Fruit fly (Drosophila melanogaster): Measurements from ENCODE around the gene CG46281.

The CG46281 gene

DNA sequence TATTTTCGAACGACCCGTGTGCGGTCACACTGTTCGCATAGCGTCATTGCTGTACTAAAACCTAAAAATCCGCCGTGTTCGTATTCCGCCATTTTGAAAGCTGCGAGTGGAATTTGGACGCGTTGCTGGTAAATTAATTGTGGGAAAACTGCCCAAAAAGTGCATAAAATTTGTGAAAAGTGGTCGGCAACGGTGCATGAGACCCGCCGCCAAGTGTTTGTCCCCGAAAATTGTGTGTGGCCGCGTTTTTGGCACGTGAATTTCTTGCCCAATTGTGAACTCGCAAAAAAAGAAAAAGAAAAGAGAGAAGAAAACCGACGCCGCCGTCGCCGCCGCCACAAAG lies 18.5 kb downstream of the CG46281 start, which contains the start of gene CtBP:
Gene CtBP (plus strand): TSS at position 29 of the 343 bp plus-strand sequence.
- TF ChIP-seq usp (GFP tag; optimal IDR thresholded peaks at IDR 0.05) (no peak), psq (optimal IDR thresholded peaks at IDR 0.05) (no peak), pan (optimal IDR thresholded peaks at IDR 0.05) (no peak), Dll (optimal IDR thresholded peaks at IDR 0.05) (no peak), EcR (GFP tag; optimal IDR thresholded peaks at IDR 0.05) (no peak), CG8478 (optimal IDR thresholded peaks at IDR 0.05) (no peak)

DNA sequence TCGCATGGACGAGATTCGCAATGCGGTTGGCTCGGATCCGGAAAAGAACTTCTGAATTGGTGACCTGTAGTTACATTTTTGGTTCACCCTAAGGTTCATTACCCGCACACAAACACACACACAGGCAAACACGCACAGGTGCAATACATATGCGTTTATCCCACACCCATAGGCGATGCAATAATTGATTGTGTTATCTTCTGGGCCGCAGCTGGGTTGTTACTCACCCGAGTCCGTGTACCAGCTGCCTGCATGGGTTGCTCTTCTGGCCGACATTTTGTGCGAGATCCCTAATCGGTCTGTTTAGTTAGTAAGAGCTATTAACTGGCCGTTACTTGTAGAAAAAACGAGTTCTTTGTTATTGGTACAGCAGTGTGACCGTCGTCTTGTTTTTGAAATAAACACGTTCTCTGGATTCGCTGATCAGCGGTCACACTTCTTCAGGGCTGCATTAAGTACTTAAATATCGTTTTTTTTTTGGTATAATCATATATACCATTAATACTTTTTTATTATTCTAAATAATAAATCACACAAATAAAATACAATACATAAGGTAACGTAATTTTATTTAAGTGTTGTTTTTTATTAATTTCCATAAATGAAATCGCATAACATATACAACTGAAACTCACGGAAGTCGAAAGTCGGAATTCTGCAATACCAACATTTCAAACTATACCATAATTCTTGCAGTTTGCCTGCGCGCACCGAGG lies 19.0 kb downstream of the CG46281 start, which contains the start of gene CG8031:
Gene CG8031 (minus strand): TSS at position 406 of the 716 bp plus-strand sequence.
- TF ChIP-seq psq (optimal IDR thresholded peaks at IDR 0.05) (no peak), EcR (GFP tag; optimal IDR thresholded peaks at IDR 0.05) (peak in 1 of 2 experiments; percentile 71), Dll (optimal IDR thresholded peaks at IDR 0.05) (peak; percentile 51)

DNA sequence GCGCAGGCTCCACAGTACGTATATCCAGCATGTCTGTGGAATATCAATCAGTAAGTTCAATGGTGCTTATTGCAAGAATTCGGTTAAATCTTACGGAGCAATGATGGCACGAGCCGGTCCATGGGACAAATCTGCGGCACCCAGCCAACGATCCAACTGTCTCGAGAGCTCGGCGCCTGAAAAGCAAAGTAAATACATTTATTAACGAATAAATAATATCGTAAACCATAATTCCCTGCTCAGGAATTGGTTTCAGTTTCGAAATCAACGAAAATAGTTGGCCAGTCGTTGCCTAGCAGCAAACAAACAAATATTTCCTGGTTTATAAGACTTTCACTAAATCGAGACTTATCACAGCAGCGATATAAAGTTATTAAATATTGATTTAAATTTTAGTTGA lies 20.5 kb downstream of the CG46281 start, which contains the start of gene CG11656:
Gene CG11656 (plus strand): TSS at position 301 of the 400 bp plus-strand sequence.
- TF ChIP-seq EcR (GFP tag; optimal IDR thresholded peaks at IDR 0.05), result no peak
- no peak for TF ChIP-seq pan (optimal IDR thresholded peaks at IDR 0.05)
- no peak for TF ChIP-seq Dll (optimal IDR thresholded peaks at IDR 0.05)

DNA sequence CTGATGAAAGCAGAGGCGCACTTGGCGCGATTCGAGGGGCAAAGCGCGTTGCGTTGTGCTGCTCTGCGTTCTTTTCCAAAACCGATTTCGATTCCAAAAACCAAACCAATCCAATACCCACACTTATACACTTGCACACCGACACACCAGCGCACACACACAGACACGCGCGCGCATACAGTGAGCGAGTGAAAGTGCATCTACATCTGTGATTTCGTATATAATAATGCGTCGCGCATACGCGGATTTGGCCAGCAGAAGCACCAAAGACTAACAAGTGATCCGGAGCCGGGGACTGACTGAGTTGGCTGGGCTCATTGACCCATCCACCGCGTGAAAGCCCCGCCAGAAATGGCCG lies 31.9 kb downstream of the CG46281 start:
- no peak for TF ChIP-seq CG8478 (optimal IDR thresholded peaks at IDR 0.05)
- TF ChIP-seq Dll (optimal IDR thresholded peaks at IDR 0.05), result no peak
- no peak for TF ChIP-seq usp (GFP tag; optimal IDR thresholded peaks at IDR 0.05)
- TF ChIP-seq EcR (GFP tag; optimal IDR thresholded peaks at IDR 0.05), result no peak
- TF ChIP-seq pan (optimal IDR thresholded peaks at IDR 0.05), result no peak
- TF ChIP-seq psq (optimal IDR thresholded peaks at IDR 0.05), result no peak

DNA sequence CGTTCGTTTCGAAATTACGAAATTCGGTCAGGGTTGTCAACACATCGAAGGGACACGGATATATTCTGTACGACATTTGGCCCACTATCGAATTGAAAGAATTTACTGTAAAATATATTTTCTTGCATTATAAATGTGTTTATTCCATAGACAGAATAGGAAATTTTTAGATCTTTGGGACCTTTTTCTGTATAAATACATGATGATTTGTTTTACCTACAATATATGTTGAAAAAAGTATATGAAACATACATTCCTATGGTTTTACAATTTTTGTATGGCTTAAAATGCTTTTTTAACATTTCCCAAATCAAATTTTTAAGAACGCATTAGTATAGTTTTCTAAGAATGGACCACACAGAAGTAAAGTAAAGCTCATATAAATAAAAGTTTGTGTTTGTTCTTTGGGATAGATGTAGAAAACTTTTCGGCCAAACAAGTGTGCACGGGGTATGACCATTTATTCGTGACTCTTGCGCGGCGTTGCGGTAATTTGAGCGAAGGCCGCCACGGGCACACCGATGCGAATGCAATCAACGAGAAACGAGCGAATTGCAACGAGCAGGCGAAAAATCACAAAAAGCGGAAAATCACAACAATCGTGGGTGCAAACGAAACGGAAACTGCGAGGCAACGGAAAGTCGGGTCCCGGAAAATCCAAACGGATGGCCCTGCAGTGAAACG lies 32.4 kb downstream of the CG46281 start, which contains the start of the genes CG17327, CG44194 and CG7518:
Gene CG17327 (minus strand): TSS at position 177 of the 684 bp plus-strand sequence.
Gene CG44194 (minus strand): TSS at position 177 of the 684 bp plus-strand sequence.
Gene CG7518 (plus strand): TSS at position 540 of the 684 bp plus-strand sequence.
- no peak for TF ChIP-seq CG8478 (optimal IDR thresholded peaks at IDR 0.05)
- TF ChIP-seq psq (optimal IDR thresholded peaks at IDR 0.05), result no peak
- no peak for TF ChIP-seq usp (GFP tag; optimal IDR thresholded peaks at IDR 0.05)
- TF ChIP-seq pan (optimal IDR thresholded peaks at IDR 0.05), result no peak
- no peak for TF ChIP-seq EcR (GFP tag; optimal IDR thresholded peaks at IDR 0.05)
- no peak for TF ChIP-seq Dll (optimal IDR thresholded peaks at IDR 0.05)

DNA sequence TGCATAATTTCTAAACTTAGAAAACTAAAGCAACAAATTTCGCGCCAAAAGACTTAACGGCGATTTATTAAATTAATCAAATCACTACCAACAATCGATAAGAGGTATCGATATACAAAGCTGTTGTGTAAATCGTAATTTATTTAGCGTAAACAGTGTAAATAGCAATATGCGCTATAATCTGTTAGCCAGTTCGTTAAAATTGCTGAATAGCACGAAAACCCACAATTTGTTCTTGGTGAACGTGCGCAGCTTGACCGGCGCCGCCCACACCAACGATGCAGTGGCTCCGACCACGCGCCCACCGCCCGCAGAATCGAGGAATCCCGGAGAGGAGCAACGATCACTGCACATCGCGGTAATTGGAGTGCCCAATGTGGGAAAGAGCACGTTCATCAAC lies 34.6 kb downstream of the CG46281 start, which contains the start of gene CG7488:
Gene CG7488 (plus strand): TSS at position 99 of the 400 bp plus-strand sequence.
- no peak for TF ChIP-seq EcR (GFP tag; optimal IDR thresholded peaks at IDR 0.05)
- TF ChIP-seq usp (GFP tag; optimal IDR thresholded peaks at IDR 0.05), result no peak
- no peak for TF ChIP-seq pan (optimal IDR thresholded peaks at IDR 0.05)
- no peak for TF ChIP-seq psq (optimal IDR thresholded peaks at IDR 0.05)
- no peak for TF ChIP-seq Dll (optimal IDR thresholded peaks at IDR 0.05)
- no peak for TF ChIP-seq CG8478 (optimal IDR thresholded peaks at IDR 0.05)

DNA sequence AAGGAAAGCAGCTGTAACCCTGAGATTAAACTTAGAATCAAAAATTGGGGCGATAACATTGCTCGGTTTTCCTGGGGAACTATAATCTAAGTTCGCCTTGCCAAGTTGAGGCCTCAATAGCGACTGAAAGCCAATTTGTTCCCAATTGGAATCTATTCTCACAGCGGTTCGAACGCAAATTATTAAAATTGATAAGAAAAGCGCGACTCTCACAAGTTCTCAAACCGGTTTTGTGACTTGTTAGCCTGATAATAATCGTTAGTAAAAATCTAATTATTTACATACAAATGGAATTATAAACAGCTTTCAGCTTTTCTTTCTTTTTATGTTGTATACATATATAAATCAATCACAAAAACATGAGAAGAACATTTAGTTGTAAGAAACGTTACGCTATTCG lies 35.1 kb downstream of the CG46281 start, which contains the start of gene yellow-f2:
Gene yellow-f2 (minus strand): TSS at position 101 of the 400 bp plus-strand sequence.
- no peak for TF ChIP-seq psq (optimal IDR thresholded peaks at IDR 0.05)
- no peak for TF ChIP-seq CG8478 (optimal IDR thresholded peaks at IDR 0.05)
- no peak for TF ChIP-seq EcR (GFP tag; optimal IDR thresholded peaks at IDR 0.05)
- no peak for TF ChIP-seq pan (optimal IDR thresholded peaks at IDR 0.05)
- no peak for TF ChIP-seq Dll (optimal IDR thresholded peaks at IDR 0.05)
- TF ChIP-seq usp (GFP tag; optimal IDR thresholded peaks at IDR 0.05), result no peak

DNA sequence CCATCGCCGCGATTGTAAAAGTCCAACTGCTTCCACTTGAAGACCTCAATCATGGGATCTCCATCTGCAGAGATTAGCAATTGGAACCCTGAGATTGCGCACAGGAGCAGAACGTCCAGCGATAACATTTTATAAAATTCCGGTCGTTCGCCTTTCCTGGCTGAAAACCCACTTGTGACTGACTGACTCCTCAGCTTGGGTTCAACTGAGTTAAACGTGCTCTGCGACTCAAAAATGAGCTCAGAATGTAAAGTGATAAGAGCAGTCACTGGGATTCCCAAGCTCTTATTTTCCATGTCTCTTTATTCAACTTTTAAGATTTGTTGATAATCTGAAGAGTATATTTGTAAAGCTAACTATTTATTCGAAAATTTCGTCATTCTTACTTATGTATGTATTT lies 37.1 kb downstream of the CG46281 start, which contains the start of gene yellow-f:
Gene yellow-f (minus strand): TSS at position 184 of the 400 bp plus-strand sequence.
- TF ChIP-seq pan (optimal IDR thresholded peaks at IDR 0.05) (no peak), Dll (optimal IDR thresholded peaks at IDR 0.05) (no peak), CG8478 (optimal IDR thresholded peaks at IDR 0.05) (no peak), usp (GFP tag; optimal IDR thresholded peaks at IDR 0.05) (no peak), EcR (GFP tag; optimal IDR thresholded peaks at IDR 0.05) (no peak), psq (optimal IDR thresholded peaks at IDR 0.05) (no peak)

DNA sequence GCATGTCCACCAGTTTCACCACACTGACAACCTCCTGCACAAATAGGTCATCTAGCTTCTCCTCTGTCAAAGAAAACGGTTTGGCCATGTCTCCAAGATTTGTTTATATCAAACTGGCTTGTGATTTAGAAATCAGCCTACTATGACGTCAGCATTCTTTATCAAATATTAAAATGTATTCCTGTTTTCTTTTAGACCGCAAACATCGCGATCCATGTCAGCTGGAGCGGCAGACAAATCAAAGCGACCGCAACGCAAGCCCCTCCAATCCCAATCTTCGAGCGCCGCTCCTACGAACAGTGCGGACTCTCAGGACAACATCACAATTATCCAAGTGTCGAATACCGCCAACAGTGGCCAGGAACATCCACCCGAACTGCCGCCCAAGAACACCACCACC lies 41.7 kb downstream of the CG46281 start, which contains the start of gene CG14383:
Gene CG14383 (minus strand): TSS at position 101 of the 400 bp plus-strand sequence.
- TF ChIP-seq EcR (GFP tag; optimal IDR thresholded peaks at IDR 0.05), result no peak
- TF ChIP-seq Dll (optimal IDR thresholded peaks at IDR 0.05), result no peak
- no peak for TF ChIP-seq psq (optimal IDR thresholded peaks at IDR 0.05)
- no peak for TF ChIP-seq CG8478 (optimal IDR thresholded peaks at IDR 0.05)
- no peak for TF ChIP-seq usp (GFP tag; optimal IDR thresholded peaks at IDR 0.05)
- no peak for TF ChIP-seq pan (optimal IDR thresholded peaks at IDR 0.05)

DNA sequence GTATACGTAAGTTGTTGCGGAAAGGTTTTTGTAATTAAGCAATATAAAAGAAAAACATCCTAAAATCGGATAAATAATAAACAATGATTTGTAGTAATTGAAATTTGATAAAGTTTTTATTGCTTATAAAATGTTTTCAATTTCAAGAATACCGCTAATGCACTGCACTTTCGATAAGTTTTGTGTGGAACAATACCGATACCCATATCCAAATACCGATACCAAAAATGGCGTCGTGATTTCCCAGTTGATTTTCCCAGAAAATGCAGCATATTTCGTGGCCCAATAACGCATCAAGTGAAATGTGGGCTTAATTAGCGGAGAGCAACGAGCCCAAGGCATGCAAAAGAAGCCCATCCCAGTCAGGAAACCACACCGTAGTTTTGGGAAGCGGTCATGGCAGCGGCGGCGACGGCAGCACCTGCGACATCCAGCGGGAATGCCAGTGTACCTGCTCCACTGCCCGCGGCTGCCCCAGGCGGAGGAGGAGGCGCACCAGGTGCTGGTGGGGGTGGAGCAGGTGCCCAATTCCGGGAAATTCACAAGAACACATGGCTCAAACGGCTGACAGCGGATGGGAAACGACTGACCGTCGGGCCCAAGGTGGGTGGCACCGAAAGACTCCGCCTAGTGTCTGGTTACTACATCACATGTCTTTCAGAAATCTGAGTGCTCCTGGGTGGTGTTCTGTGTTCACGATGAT lies 44.1 kb downstream of the CG46281 start, which contains the start of gene CG31342:
Gene CG31342 (plus strand): TSS at position 214 of the 703 bp plus-strand sequence.
- no peak for TF ChIP-seq pan (optimal IDR thresholded peaks at IDR 0.05)

DNA sequence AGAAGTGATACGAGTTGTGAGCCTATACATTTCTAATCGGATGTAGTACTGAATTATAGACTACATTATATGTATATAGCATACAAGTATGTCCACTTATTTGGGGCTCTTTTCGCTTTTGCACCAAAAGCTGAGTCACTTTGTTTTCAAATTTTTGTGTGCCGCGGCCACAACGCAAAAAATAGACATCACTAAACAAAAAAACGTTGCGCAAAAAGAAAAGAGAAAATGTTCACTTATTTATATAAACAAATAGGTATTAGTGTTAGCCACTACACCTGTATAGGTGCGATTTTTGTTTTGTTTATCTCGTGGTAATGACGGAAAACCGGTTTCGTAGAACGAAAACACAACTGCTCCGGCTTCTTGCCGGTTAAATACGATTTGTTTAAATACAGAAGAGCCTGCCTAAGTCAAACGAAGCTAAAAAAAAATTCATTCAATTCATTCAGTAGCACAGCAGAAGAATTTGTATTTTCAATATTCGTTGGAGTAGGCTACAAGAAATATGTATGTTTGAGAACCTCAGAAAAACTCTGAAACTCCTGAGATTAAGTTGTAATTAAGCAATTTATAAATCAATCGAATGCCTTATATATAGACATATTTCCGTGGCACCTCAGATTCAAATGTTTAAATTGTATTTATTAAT lies 47.0 kb downstream of the CG46281 start:
- TF ChIP-seq Dll (optimal IDR thresholded peaks at IDR 0.05) (no peak), pan (optimal IDR thresholded peaks at IDR 0.05) (peak; percentile 14)

Measured in whole organism.